Worm (Caenorhabditis elegans) whole organism, L4 larva: ENCODE measurements around the gene clr-1.

Experiments used
- F44E2.7 ChIP-seq: fragments of 200-800 bp; sonication (Bioruptor generic); IDR thresholded peaks from 2 replicates; pipeline ENCODE4 v2.1.2; 2022; ENCODE audit warnings: missing genetic modification characterization, missing compliant biosample characterization
- R02D3.7 ChIP-seq: fragments of 150-350 bp; sonication (generic microtip); optimal IDR thresholded peaks from 3 replicates; lab custom pipeline; 2014; ENCODE audit warnings: missing biosample characterization, missing genetic modification characterization
- T20F7.1 ChIP-seq: fragments of 200-800 bp; sonication (Bioruptor generic); optimal IDR thresholded peaks from 2 replicates; lab custom pipeline; 2018; ENCODE audit warnings: mild to moderate bottlenecking, missing genetic modification characterization, missing compliant biosample characterization
- Y5F2A.4 ChIP-seq: fragments of 200-800 bp; sonication (Bioruptor generic); optimal IDR thresholded peaks from 2 replicates; lab custom pipeline; 2018; ENCODE audit warnings: mild to moderate bottlenecking, missing genetic modification characterization, missing compliant biosample characterization
- ZK337.2 ChIP-seq: fragments of 200-800 bp; sonication (Bioruptor generic); IDR thresholded peaks from 2 replicates; pipeline ENCODE4 v1.3.6; 2022; ENCODE audit warnings: missing genetic modification reagents, missing genetic modification characterization, missing compliant biosample characterization
- aha-1 ChIP-seq: fragments of 150-350 bp; peaks from one replicate; lab custom pipeline; 2014; ENCODE audit warnings: missing biosample characterization, missing genetic modification characterization
- ama-1 ChIP-seq: fragments of 150-350 bp; optimal IDR thresholded peaks from 2 replicates; lab custom pipeline; 2014; ENCODE audit warnings: inconsistent platforms, mixed read lengths
- arid-1 ChIP-seq: fragments of 200-800 bp; sonication (Bioruptor generic); conservative IDR thresholded peaks from 2 replicates; pipeline ENCODE4 v1.3.6; 2022; ENCODE audit warnings: missing genetic modification reagents, missing genetic modification characterization, missing compliant biosample characterization
- attf-4 ChIP-seq: sonication (generic microtip); optimal IDR thresholded peaks from 3 replicates; lab custom pipeline; 2017; ENCODE audit warnings: missing biosample characterization, missing genetic modification characterization
- ces-1 ChIP-seq: fragments of 150-350 bp; sonication (generic microtip); optimal IDR thresholded peaks from 4 replicates; lab custom pipeline; 2014; ENCODE audit warnings: missing biosample characterization, missing genetic modification reagents, missing genetic modification characterization
- ctbp-1 ChIP-seq: fragments of 200-800 bp; sonication (Bioruptor generic); IDR thresholded peaks from 2 replicates; pipeline ENCODE4 v1.3.6; 2022; ENCODE audit warnings: missing genetic modification reagents, missing genetic modification characterization, missing compliant biosample characterization
- daf-16 ChIP-seq, 3 experiments: sonication (generic microtip); optimal IDR thresholded peaks; 2 replicates each; lab custom pipeline; 2016 to 2017; ENCODE audit warnings: missing genetic modification characterization in 3 of 3, missing genetic modification reagents in 3 of 3, mild to moderate bottlenecking in 2 of 3, missing compliant biosample characterization in 2 of 3, missing biosample characterization in 1 of 3, moderate library complexity in 1 of 3
- dmd-6 ChIP-seq: fragments of 200-800 bp; sonication (Bioruptor generic); IDR thresholded peaks from 2 replicates; pipeline ENCODE4 v1.3.6; 2022; ENCODE audit warnings: missing genetic modification reagents, missing genetic modification characterization, missing compliant biosample characterization
- dmd-9 ChIP-seq: fragments of 200-800 bp; sonication (Bioruptor generic); IDR thresholded peaks from 2 replicates; pipeline ENCODE4 v1.3.6; 2022; ENCODE audit warnings: missing genetic modification reagents, missing genetic modification characterization, missing compliant biosample characterization
- dpl-1 ChIP-seq: fragments of 150-350 bp; optimal IDR thresholded peaks from 2 replicates; lab custom pipeline; 2014; ENCODE audit warnings: missing biosample characterization, missing genetic modification reagents, missing genetic modification characterization
- egl-27 ChIP-seq: sonication (generic microtip); optimal IDR thresholded peaks from 3 replicates; lab custom pipeline; 2017; ENCODE audit warnings: missing biosample characterization, missing genetic modification reagents, missing genetic modification characterization
- fos-1 ChIP-seq: fragments of 150-350 bp; optimal IDR thresholded peaks from 2 replicates; lab custom pipeline; 2014; ENCODE audit warnings: missing biosample characterization, missing genetic modification characterization
- hif-1 ChIP-seq, 2 experiments: sonication (generic microtip); optimal IDR thresholded peaks; 2 replicates each; lab custom pipeline; 2016 to 2017; ENCODE audit warnings: missing compliant biosample characterization in 2 of 2, missing genetic modification characterization in 2 of 2, missing genetic modification reagents in 2 of 2, missing genotype in 2 of 2, mild to moderate bottlenecking in 1 of 2
- hlh-11 ChIP-seq: fragments of 200-800 bp; sonication (Bioruptor generic); optimal IDR thresholded peaks from 2 replicates; lab custom pipeline; 2018; ENCODE audit warnings: mild to moderate bottlenecking, missing genetic modification characterization, missing compliant biosample characterization
- lin-13 ChIP-seq: fragments of 150-350 bp; optimal IDR thresholded peaks from 2 replicates; lab custom pipeline; 2014; ENCODE audit warnings: missing biosample characterization, missing genetic modification reagents, missing genetic modification characterization
- lin-29 ChIP-seq: fragments of 200-800 bp; sonication (Bioruptor generic); IDR thresholded peaks from 2 replicates; pipeline ENCODE4 v1.3.6; 2022; ENCODE audit warnings: missing genetic modification reagents, missing genetic modification characterization, missing compliant biosample characterization
- lin-38 ChIP-seq: fragments of 200-800 bp; sonication (Bioruptor generic); IDR thresholded peaks from 2 replicates; pipeline ENCODE4 v1.3.6; 2022; ENCODE audit warnings: missing genetic modification reagents, missing genetic modification characterization, missing compliant biosample characterization
- lin-39 ChIP-seq: fragments of 150-350 bp; optimal IDR thresholded peaks from 2 replicates; lab custom pipeline; 2014; ENCODE audit warnings: missing biosample characterization, missing genetic modification reagents, missing genetic modification characterization
- lir-3 ChIP-seq: sonication (generic microtip); optimal IDR thresholded peaks from 2 replicates; lab custom pipeline; 2016; ENCODE audit warnings: mild to moderate bottlenecking, missing genetic modification characterization, missing compliant biosample characterization
- lsy-2 ChIP-seq, 2 experiments: fragments of 150-350 bp in 1 of 2; sonication (generic microtip) in 1 of 2; optimal IDR thresholded peaks; 2 replicates each; lab custom pipeline; 2014 to 2017; ENCODE audit warnings: missing biosample characterization in 2 of 2, missing genetic modification characterization in 2 of 2
- madf-5 ChIP-seq, 2 experiments: fragments of 200-800 bp; sonication (Bioruptor generic); IDR thresholded peaks; 2 replicates each; pipeline ENCODE4 v1.3.6; 2022; ENCODE audit warnings: missing compliant biosample characterization in 2 of 2, missing genetic modification characterization in 2 of 2
- madf-9 ChIP-seq: fragments of 200-800 bp; sonication (Bioruptor generic); conservative IDR thresholded peaks from 2 replicates; pipeline ENCODE4 v1.3.6; 2022; ENCODE audit warnings: missing genetic modification reagents, missing genetic modification characterization, missing compliant biosample characterization
- mdl-1 ChIP-seq, 2 experiments: fragments of 150-350 bp in 1 of 2; sonication (generic microtip) in 1 of 2; optimal IDR thresholded peaks; 2 replicates each; lab custom pipeline; 2014 to 2017; ENCODE audit warnings: missing biosample characterization in 2 of 2, missing genetic modification characterization in 2 of 2
- mxl-3 ChIP-seq: fragments of 200-800 bp; sonication (Bioruptor generic); optimal IDR thresholded peaks from 2 replicates; lab custom pipeline; 2018; ENCODE audit warnings: mild to moderate bottlenecking, missing genetic modification characterization, missing compliant biosample characterization
- nhr-102 ChIP-seq: sonication (generic microtip); optimal IDR thresholded peaks from 2 replicates; lab custom pipeline; 2016; ENCODE audit warnings: mild to moderate bottlenecking, missing genetic modification characterization, moderate library complexity, missing compliant biosample characterization
- nhr-11 ChIP-seq: fragments of 150-350 bp; optimal IDR thresholded peaks from 2 replicates; lab custom pipeline; 2014; ENCODE audit warnings: missing biosample characterization, missing genetic modification characterization
- nhr-25 ChIP-seq: sonication (generic microtip); optimal IDR thresholded peaks from 2 replicates; lab custom pipeline; 2017; ENCODE audit warnings: missing genetic modification characterization, mild to moderate bottlenecking, missing compliant biosample characterization, antibody characterized with exemption, moderate library complexity, borderline replicate concordance; ENCODE audit not compliant: insufficient read depth
- nhr-41 ChIP-seq: fragments of 200-800 bp; sonication (Bioruptor generic); IDR thresholded peaks from 2 replicates; pipeline ENCODE4 v1.3.6; 2022; ENCODE audit warnings: missing genetic modification reagents, missing genetic modification characterization, missing compliant biosample characterization
- nhr-42 ChIP-seq: fragments of 200-800 bp; sonication (Bioruptor generic); IDR thresholded peaks from 2 replicates; pipeline ENCODE4 v1.3.6; 2022; ENCODE audit warnings: missing genetic modification characterization, missing compliant biosample characterization
- nhr-76 ChIP-seq: fragments of 150-350 bp; optimal IDR thresholded peaks from 2 replicates; lab custom pipeline; 2014; ENCODE audit warnings: missing biosample characterization, missing genetic modification characterization
- nhr-77 ChIP-seq: fragments of 150-350 bp; optimal IDR thresholded peaks from 2 replicates; lab custom pipeline; 2014; ENCODE audit warnings: missing biosample characterization, missing genetic modification characterization
- pqm-1 ChIP-seq: sonication (generic microtip); optimal IDR thresholded peaks from 2 replicates; lab custom pipeline; 2017; ENCODE audit warnings: missing biosample characterization, missing genetic modification characterization
- saeg-2 ChIP-seq: fragments of 200-800 bp; sonication (Bioruptor generic); IDR thresholded peaks from 2 replicates; pipeline ENCODE4 v1.3.6; 2022; ENCODE audit warnings: missing genetic modification reagents, missing genetic modification characterization, missing compliant biosample characterization
- snpc-1.2 ChIP-seq: fragments of 200-800 bp; sonication (Bioruptor generic); IDR thresholded peaks from 2 replicates; pipeline ENCODE4 v1.3.6; 2022; ENCODE audit warnings: missing genetic modification reagents, missing genetic modification characterization, missing compliant biosample characterization
- spr-3 ChIP-seq: fragments of 200-800 bp; sonication (Bioruptor generic); optimal IDR thresholded peaks from 2 replicates; lab custom pipeline; 2018; ENCODE audit warnings: mild to moderate bottlenecking, missing genetic modification characterization, missing compliant biosample characterization
- tra-1 ChIP-seq: fragments of 200-800 bp; sonication (Bioruptor generic); IDR thresholded peaks from 2 replicates; pipeline ENCODE4 v1.3.6; 2022; ENCODE audit warnings: missing genetic modification reagents, missing genetic modification characterization, missing compliant biosample characterization
- unc-130 ChIP-seq: sonication (generic microtip); optimal IDR thresholded peaks from 2 replicates; lab custom pipeline; 2016; ENCODE audit warnings: missing genetic modification reagents, missing genetic modification characterization, missing compliant biosample characterization
- unc-62 ChIP-seq, 3 experiments: fragments of 150-350 bp in 1 of 3; sonication (generic microtip); optimal IDR thresholded peaks in 2 of 3; peaks in 1 of 3; 1 replicate in 1 of 3; 2 replicates in 2 of 3; lab custom pipeline; 2014 to 2017; ENCODE audit warnings: missing biosample characterization in 3 of 3, missing genetic modification characterization in 3 of 3, missing genetic modification reagents in 3 of 3, missing genotype in 1 of 3
- zag-1 ChIP-seq: fragments of 150-350 bp; optimal IDR thresholded peaks from 2 replicates; lab custom pipeline; 2014; ENCODE audit warnings: missing biosample characterization, missing genetic modification characterization
- zfp-3 ChIP-seq: fragments of 200-800 bp; sonication (Bioruptor generic); conservative IDR thresholded peaks from 2 replicates; pipeline ENCODE4 v1.3.6; 2022; ENCODE audit warnings: missing genetic modification reagents, missing genetic modification characterization, missing compliant biosample characterization

clr-1 gene

ce11 chrII:5511417-5512353 lies 45.5 kb downstream of the clr-1 start (continued):
- TF ChIP-seq lsy-2 (tag; optimal IDR thresholded peaks at IDR 0.05; lab: Kevin White, UChicago) (peak in 1 of 2 experiments; percentile 13), hif-1 (tag; optimal IDR thresholded peaks at IDR 0.05; lab: Kevin White, UChicago) (peak in 1 of 2 experiments; percentile 28), dpl-1 (GFP tag; lab: Kevin White, UChicago) (no peak), Y5F2A.4 (GFP tag; lab: Kevin White, UChicago) (no peak), nhr-42 (GFP tag; lab: Robert Waterston, UW) (no peak), daf-16 (GFP tag; optimal IDR thresholded peaks at IDR 0.05; lab: Kevin White, UChicago) (no peak), daf-16 (tag; optimal IDR thresholded peaks at IDR 0.05; lab: Kevin White, UChicago) (no peak)

- no peak for TF ChIP-seq zag-1
- TF ChIP-seq attf-4 (tag; lab: Kevin White, UChicago), result no peak
- TF ChIP-seq mxl-3 (GFP tag; lab: Kevin White, UChicago), result peak; percentile 13
- TF ChIP-seq lin-38 (GFP tag; lab: Robert Waterston, UW), result no peak
- no peak for TF ChIP-seq ZK337.2 (GFP tag; lab: Robert Waterston, UW)
- TF ChIP-seq R02D3.7 (tag; lab: Kevin White, UChicago), result no peak
- TF ChIP-seq hlh-11, result peak; percentile 65
- no peak for TF ChIP-seq lin-39 (tag; lab: Kevin White, UChicago)
- TF ChIP-seq madf-9 (GFP tag; lab: Robert Waterston, UW), result no peak
- TF ChIP-seq daf-16 (GFP tag; optimal IDR thresholded peaks at IDR 0.05; lab: Kevin White, UChicago), result no peak
- TF ChIP-seq daf-16 (tag; optimal IDR thresholded peaks at IDR 0.05; lab: Kevin White, UChicago), result peak; percentile 44
- no peak for TF ChIP-seq F44E2.7 (GFP tag; lab: Robert Waterston, UW)
- TF ChIP-seq nhr-77 (tag; lab: Kevin White, UChicago), result peak; percentile 76
- TF ChIP-seq ctbp-1 (GFP tag; lab: Robert Waterston, UW), result no peak
- no peak for TF ChIP-seq arid-1 (GFP tag; lab: Robert Waterston, UW)
- no peak for TF ChIP-seq nhr-11 (tag; lab: Kevin White, UChicago)
- no peak for TF ChIP-seq nhr-25 (tag; lab: Kevin White, UChicago)
- peak; percentile 86 for TF ChIP-seq pqm-1 (tag; lab: Kevin White, UChicago)
- no peak for TF ChIP-seq lsy-2 (tag; optimal IDR thresholded peaks at IDR 0.05; lab: Kevin White, UChicago)
- no peak for TF ChIP-seq snpc-1.2
- TF ChIP-seq mdl-1 (tag; optimal IDR thresholded peaks at IDR 0.05; lab: Kevin White, UChicago), result no peak
- TF ChIP-seq fos-1 (tag; lab: Kevin White, UChicago), result no peak
- no peak for TF ChIP-seq egl-27 (tag; lab: Kevin White, UChicago)
- no peak for TF ChIP-seq dmd-9 (GFP tag; lab: Robert Waterston, UW)
- TF ChIP-seq unc-62 (GFP tag; optimal IDR thresholded peaks at IDR 0.05 in 1 of 2; lab: Kevin White, UChicago), result no peak
- no peak for TF ChIP-seq unc-62 (tag; optimal IDR thresholded peaks at IDR 0.05; lab: Kevin White, UChicago)
- no peak for TF ChIP-seq Y5F2A.4 (GFP tag; lab: Kevin White, UChicago)
- TF ChIP-seq saeg-2 (GFP tag; lab: Robert Waterston, UW), result no peak
- no peak for TF ChIP-seq lin-29 (GFP tag; lab: Robert Waterston, UW)
- TF ChIP-seq lir-3, result no peak
- no peak for TF ChIP-seq ama-1
- TF ChIP-seq tra-1, result peak; percentile 82; the same call in 1 of the 2 replicates
- peak; percentile 94 for TF ChIP-seq dmd-6 (GFP tag; lab: Robert Waterston, UW)
- no peak for TF ChIP-seq spr-3 (GFP tag; lab: Kevin White, UChicago)
- TF ChIP-seq zfp-3 (GFP tag; lab: Robert Waterston, UW), result no peak
- TF ChIP-seq nhr-102 (tag; lab: Kevin White, UChicago), result no peak
- TF ChIP-seq unc-130, result no peak
- TF ChIP-seq ces-1 (GFP tag; lab: Kevin White, UChicago), result no peak
- no peak for TF ChIP-seq aha-1
- no peak for TF ChIP-seq lin-13
- TF ChIP-seq T20F7.1 (GFP tag; lab: Kevin White, UChicago), result no peak
- TF ChIP-seq madf-5 (GFP tag; IDR thresholded peaks at IDR 0.05; lab: Robert Waterston, UW), result no peak
- no peak for TF ChIP-seq nhr-76 (tag; lab: Kevin White, UChicago)
- no peak for TF ChIP-seq nhr-41 (GFP tag; lab: Robert Waterston, UW)
Measured at ce11 chrII:5512473-5513097, 46.4 kb downstream of the clr-1 start.
